Fruit fly (Drosophila melanogaster) whole organism, embryonic: Measurements from ENCODE around the gene Sirt6.

Source experiments
- Atf6 ChIP-seq: fragments of 200-800 bp; sonication (Bioruptor generic); IDR thresholded peaks from 2 replicates; pipeline ENCODE4 v1.3.6; 2022; ENCODE audit warnings: missing biosample characterization, missing genetic modification characterization
- Bteb2 ChIP-seq: fragments of 200-800 bp; sonication (Bioruptor generic); optimal IDR thresholded peaks from 2 replicates; lab custom pipeline; 2016; ENCODE audit warnings: missing biosample characterization, missing genetic modification characterization
- C15 ChIP-seq: fragments of 200-800 bp; sonication (Bioruptor generic); IDR thresholded peaks from 3 replicates; pipeline ENCODE4 v1.3.6; 2022; ENCODE audit warnings: missing biosample characterization, missing genetic modification characterization
- CG10274 ChIP-seq: fragments of 200-800 bp; sonication (Bioruptor generic); optimal IDR thresholded peaks from 3 replicates; lab custom pipeline; 2017; ENCODE audit warnings: missing biosample characterization, mild to moderate bottlenecking, missing genetic modification characterization
- CG11723 ChIP-seq: fragments of 200-800 bp; sonication (Bioruptor generic); optimal IDR thresholded peaks from 2 replicates; lab custom pipeline; 2017; ENCODE audit warnings: missing biosample characterization, mild to moderate bottlenecking, missing genetic modification characterization
- CG12071 ChIP-seq: fragments of 200-800 bp; sonication (Bioruptor generic); optimal IDR thresholded peaks from 3 replicates; lab custom pipeline; 2018; ENCODE audit warnings: missing biosample characterization, mild to moderate bottlenecking, missing genetic modification characterization
- CG1647 ChIP-seq: fragments of 200-800 bp; sonication (Bioruptor generic); optimal IDR thresholded peaks from 3 replicates; lab custom pipeline; 2016; ENCODE audit warnings: missing biosample characterization, missing genetic modification characterization
- CG16813 ChIP-seq: fragments of 200-800 bp; sonication (Bioruptor generic); IDR thresholded peaks from 3 replicates; pipeline ENCODE4 v1.3.6; 2022; ENCODE audit warnings: missing biosample characterization, missing genetic modification characterization; ENCODE audit not compliant: partially characterized antibody
- CG17385 ChIP-seq: fragments of 200-800 bp; sonication (Bioruptor generic); optimal IDR thresholded peaks from 3 replicates; lab custom pipeline; 2018; ENCODE audit warnings: missing biosample characterization, mild to moderate bottlenecking, missing genetic modification characterization
- CG18011 ChIP-seq: fragments of 200-800 bp; sonication (Bioruptor generic); optimal IDR thresholded peaks from 2 replicates; lab custom pipeline; 2017; ENCODE audit warnings: missing biosample characterization, missing genetic modification characterization, mild to moderate bottlenecking, moderate library complexity, missing genotype
- CG18599 ChIP-seq: fragments of 200-800 bp; sonication (Bioruptor generic); optimal IDR thresholded peaks from 3 replicates; lab custom pipeline; 2017; ENCODE audit warnings: missing biosample characterization, missing genetic modification characterization, mild to moderate bottlenecking, moderate library complexity, missing genetic modification reagents
- CG3726 ChIP-seq: fragments of 200-800 bp; sonication (Bioruptor generic); IDR thresholded peaks from 3 replicates; pipeline ENCODE4, ENCODE4 v1.3.6; 2022; ENCODE audit warnings: missing biosample characterization, missing genetic modification characterization
- CG4360 ChIP-seq: fragments of 200-800 bp; sonication (Bioruptor generic); IDR thresholded peaks from 2 replicates; pipeline ENCODE4 v1.3.6; 2022; ENCODE audit warnings: missing biosample characterization, missing genetic modification characterization
- CG5953 ChIP-seq: fragments of 200-800 bp; sonication (Bioruptor generic); IDR thresholded peaks from 2 replicates; pipeline ENCODE4 v1.3.6; 2022; ENCODE audit warnings: missing biosample characterization, missing genetic modification characterization
- CG8089 ChIP-seq: fragments of 200-800 bp; sonication (Bioruptor generic); optimal IDR thresholded peaks from 3 replicates; lab custom pipeline; 2016; ENCODE audit warnings: missing biosample characterization, missing genetic modification characterization
- Chrac-16 ChIP-seq: fragments of 200-800 bp; sonication (Bioruptor generic); optimal IDR thresholded peaks from 3 replicates; lab custom pipeline; 2016; ENCODE audit warnings: missing biosample characterization, missing genetic modification characterization
- Dref ChIP-seq: fragments of 200-800 bp; sonication (Bioruptor generic); IDR thresholded peaks from 2 replicates; pipeline ENCODE4 v1.3.6; 2022; ENCODE audit warnings: missing biosample characterization, missing genetic modification characterization
- HLH54F ChIP-seq: fragments of 200-800 bp; sonication (Bioruptor generic); optimal IDR thresholded peaks from 3 replicates; lab custom pipeline; 2016; ENCODE audit warnings: missing biosample characterization, missing genetic modification characterization
- HLHmδ ChIP-seq: fragments of 200-800 bp; sonication (Bioruptor generic); optimal IDR thresholded peaks from 2 replicates; lab custom pipeline; 2018; ENCODE audit warnings: missing biosample characterization, mild to moderate bottlenecking, missing genetic modification characterization, moderate library complexity
- Hr39 ChIP-seq: fragments of >200 bp; optimal IDR thresholded peaks from 2 replicates; lab custom pipeline; 2017
- Meics ChIP-seq: fragments of 200-800 bp; sonication (Bioruptor generic); optimal IDR thresholded peaks from 2 replicates; lab custom pipeline; 2017; ENCODE audit warnings: missing biosample characterization, mild to moderate bottlenecking, missing genetic modification characterization
- Oaz ChIP-seq: fragments of 200-800 bp; sonication (Bioruptor generic); IDR thresholded peaks from 2 replicates; pipeline ENCODE4 v1.3.6; 2022; ENCODE audit warnings: missing biosample characterization, missing genetic modification characterization
- Rx ChIP-seq: fragments of 200-800 bp; sonication (Bioruptor generic); IDR thresholded peaks from 2 replicates; pipeline ENCODE4 v1.3.6; 2022; ENCODE audit warnings: missing biosample characterization, missing genetic modification characterization
- Sin3A ChIP-seq: fragments of >200 bp; optimal IDR thresholded peaks from 2 replicates; lab custom pipeline; 2018
- Six4 ChIP-seq: fragments of 200-800 bp; sonication (Bioruptor generic); optimal IDR thresholded peaks from 2 replicates; lab custom pipeline; 2016; ENCODE audit warnings: missing biosample characterization, missing genetic modification characterization
- Stat92E ChIP-seq, 3 experiments: fragments of >200 bp in 2 of 3; fragments of 200-800 bp in 1 of 3; sonication (Bioruptor generic) in 1 of 3; optimal IDR thresholded peaks; 2 replicates each; lab custom pipeline; 2017 to 2019; ENCODE audit warnings: missing biosample characterization in 3 of 3, missing genetic modification characterization in 3 of 3, mild to moderate bottlenecking in 1 of 3, moderate library complexity in 1 of 3
- ap ChIP-seq: fragments of 200-800 bp; sonication (Bioruptor generic); IDR thresholded peaks from 2 replicates; pipeline ENCODE4 v1.3.6; 2022; ENCODE audit warnings: missing biosample characterization, missing genetic modification characterization
- dan ChIP-seq: fragments of 200-800 bp; sonication (Bioruptor generic); IDR thresholded peaks from 2 replicates; pipeline ENCODE4 v1.3.6; 2022; ENCODE audit warnings: missing biosample characterization, missing genetic modification characterization
- fd102C ChIP-seq: fragments of 200-800 bp; sonication (Bioruptor generic); optimal IDR thresholded peaks from 2 replicates; lab custom pipeline; 2018; ENCODE audit warnings: missing biosample characterization, mild to moderate bottlenecking, missing genetic modification characterization, moderate library complexity
- fd3F ChIP-seq: fragments of 200-800 bp; sonication (Bioruptor generic); optimal IDR thresholded peaks from 2 replicates; lab custom pipeline; 2018; ENCODE audit warnings: missing biosample characterization, mild to moderate bottlenecking, missing genetic modification characterization, moderate library complexity
- fu2 ChIP-seq: fragments of 200-800 bp; sonication (Bioruptor generic); optimal IDR thresholded peaks from 2 replicates; lab custom pipeline; 2016; ENCODE audit warnings: missing biosample characterization, missing genetic modification characterization
- gcm ChIP-seq: fragments of 200-800 bp; sonication (Bioruptor generic); optimal IDR thresholded peaks from 2 replicates; lab custom pipeline; 2019; ENCODE audit warnings: missing biosample characterization, mild to moderate bottlenecking, missing genetic modification characterization, moderate library complexity
- gcm2 ChIP-seq: fragments of 200-800 bp; sonication (Bioruptor generic); optimal IDR thresholded peaks from 2 replicates; lab custom pipeline; 2016; ENCODE audit warnings: missing biosample characterization, missing genetic modification characterization
- grau ChIP-seq: fragments of 200-800 bp; optimal IDR thresholded peaks from 3 replicates; lab custom pipeline; 2019; ENCODE audit warnings: missing biosample characterization, mild to moderate bottlenecking, missing genetic modification characterization, moderate library complexity
- hkb ChIP-seq, 2 experiments: fragments of 200-800 bp in 1 of 2; fragments of >200 bp in 1 of 2; sonication (Bioruptor generic) in 1 of 2; IDR thresholded peaks in 1 of 2; optimal IDR thresholded peaks in 1 of 2; 2 replicates each; pipeline versions ENCODE4 v1.3.6 to Lab custom; 2017 to 2022; ENCODE audit warnings: missing biosample characterization in 1 of 2, missing genetic modification characterization in 1 of 2
- klu ChIP-seq: fragments of 200-800 bp; sonication (Bioruptor generic); IDR thresholded peaks from 2 replicates; pipeline ENCODE4 v1.3.6; 2022; ENCODE audit warnings: missing biosample characterization, missing genetic modification characterization
- lbe ChIP-seq: fragments of 200-800 bp; sonication (Bioruptor generic); optimal IDR thresholded peaks from 2 replicates; lab custom pipeline; 2016; ENCODE audit warnings: missing biosample characterization, mild to moderate bottlenecking, missing genetic modification characterization
- lmd ChIP-seq: fragments of 200-800 bp; sonication (Bioruptor generic); IDR thresholded peaks from 2 replicates; pipeline ENCODE4 v1.3.6; 2022; ENCODE audit warnings: missing biosample characterization, missing genetic modification characterization
- lola ChIP-seq, 3 experiments: fragments of >200 bp in 2 of 3; fragments of 200-800 bp in 1 of 3; sonication (Bioruptor generic) in 1 of 3; optimal IDR thresholded peaks; 2 replicates each; lab custom pipeline; 2017 to 2019; ENCODE audit warnings: missing biosample characterization in 3 of 3, missing genetic modification characterization in 3 of 3, mild to moderate bottlenecking in 1 of 3, moderate library complexity in 1 of 3
- lov ChIP-seq, 2 experiments: fragments of 200-800 bp in 1 of 2; fragments of >200 bp in 1 of 2; sonication (Bioruptor generic) in 1 of 2; IDR thresholded peaks in 1 of 2; optimal IDR thresholded peaks in 1 of 2; 2 replicates in 1 of 2; 3 replicates in 1 of 2; pipeline versions ENCODE4 v1.3.6 to Lab custom; 2017 to 2022; ENCODE audit warnings: missing biosample characterization in 1 of 2, missing genetic modification characterization in 1 of 2
- mirr ChIP-seq: fragments of 200-800 bp; sonication (Bioruptor generic); optimal IDR thresholded peaks from 3 replicates; lab custom pipeline; 2018; ENCODE audit warnings: missing biosample characterization, mild to moderate bottlenecking, missing genetic modification characterization
- nerfin-2 ChIP-seq: fragments of 200-800 bp; sonication (Bioruptor generic); IDR thresholded peaks from 2 replicates; pipeline ENCODE4 v1.3.6; 2022; ENCODE audit warnings: missing biosample characterization, missing genetic modification characterization; ENCODE audit not compliant: partially characterized antibody
- nmo ChIP-seq: fragments of 200-800 bp; sonication (Bioruptor generic); optimal IDR thresholded peaks from 2 replicates; lab custom pipeline; 2018; ENCODE audit warnings: missing biosample characterization, mild to moderate bottlenecking, missing genetic modification characterization, moderate library complexity
- pan ChIP-seq, 4 experiments: fragments of >200 bp in 3 of 4; fragments of 200-800 bp in 1 of 4; sonication (Bioruptor generic) in 1 of 4; optimal IDR thresholded peaks in 3 of 4; IDR thresholded peaks in 1 of 4; 2 replicates each; pipeline versions ENCODE4 v1.3.6 to Lab custom; 2017 to 2022; ENCODE audit warnings: missing biosample characterization in 2 of 4, missing genetic modification characterization in 2 of 4, mixed read lengths in 1 of 4
- pho ChIP-seq: fragments of 200-800 bp; sonication (Bioruptor generic); optimal IDR thresholded peaks from 2 replicates; lab custom pipeline; 2016; ENCODE audit warnings: missing biosample characterization, missing genetic modification characterization
- phol ChIP-seq: fragments of 200-800 bp; sonication (Bioruptor generic); optimal IDR thresholded peaks from 3 replicates; lab custom pipeline; 2018; ENCODE audit warnings: missing biosample characterization, mild to moderate bottlenecking, missing genetic modification characterization, moderate library complexity
- repo ChIP-seq: fragments of 200-800 bp; sonication (Bioruptor generic); optimal IDR thresholded peaks from 2 replicates; lab custom pipeline; 2016; ENCODE audit warnings: missing biosample characterization, missing genetic modification characterization
- tin ChIP-seq: fragments of 200-800 bp; sonication (Bioruptor generic); optimal IDR thresholded peaks from 3 replicates; lab custom pipeline; 2016; ENCODE audit warnings: missing biosample characterization, missing genetic modification characterization
- vfl ChIP-seq: fragments of 200-800 bp; sonication (Bioruptor generic); optimal IDR thresholded peaks from 2 replicates; lab custom pipeline; 2016; ENCODE audit warnings: missing biosample characterization, missing genetic modification characterization

Sirt6 gene

dm6 chr3R:10268865-10269442, 7.3 kb upstream of the Sirt6 start (continued):
- no peak for TF ChIP-seq hkb (optimal IDR thresholded peaks at IDR 0.05; lab: Kevin White, UChicago)
- TF ChIP-seq hkb (GFP tag; IDR thresholded peaks at IDR 0.05; lab: Robert Waterston, UW), result peak; percentile 83
- no peak for TF ChIP-seq CG16813
- TF ChIP-seq Atf6 (GFP tag; lab: Robert Waterston, UW), result peak; percentile 85
- 0 out of 3 replicates have a peak, but pooled peaks have one; percentile 55 for TF ChIP-seq CG3726 (GFP tag; lab: Robert Waterston, UW)
- peak; percentile 63 for TF ChIP-seq nmo (GFP tag; lab: Kevin White, UChicago)
- TF ChIP-seq lmd (GFP tag; lab: Robert Waterston, UW), result peak; percentile 80
- TF ChIP-seq nerfin-2, result no peak
- TF ChIP-seq mirr (GFP tag; lab: Kevin White, UChicago), result no peak
- TF ChIP-seq Stat92E (GFP tag; optimal IDR thresholded peaks at IDR 0.05; lab: Kevin White, UChicago), result no peak
- TF ChIP-seq CG18011 (GFP tag; lab: Kevin White, UChicago), result no peak
- no peak for TF ChIP-seq CG4360 (GFP tag; lab: Robert Waterston, UW)
- TF ChIP-seq fu2 (GFP tag; lab: Kevin White, UChicago), result no peak
- TF ChIP-seq gcm2, result peak; percentile 17
- TF ChIP-seq fd102C (GFP tag; lab: Kevin White, UChicago), result no peak
- peak; percentile 62 for TF ChIP-seq ap (GFP tag; lab: Robert Waterston, UW)
- TF ChIP-seq CG10274 (GFP tag; lab: Kevin White, UChicago), result peak; percentile 40
- no peak for TF ChIP-seq repo
- peak; percentile 40 for TF ChIP-seq CG18599
- peak; percentile 41 for TF ChIP-seq fd3F (GFP tag; lab: Kevin White, UChicago)
- TF ChIP-seq dan (GFP tag; lab: Robert Waterston, UW), result no peak
- peak; percentile 77 for TF ChIP-seq lbe (GFP tag; lab: Kevin White, UChicago)
- TF ChIP-seq lov (optimal IDR thresholded peaks at IDR 0.05; lab: Kevin White, UChicago), result no peak
- peak; percentile 61; the same call in 1 of the 3 replicates for TF ChIP-seq lov (GFP tag; IDR thresholded peaks at IDR 0.05; lab: Robert Waterston, UW)
- peak; percentile 64; the same call in 1 of the 2 replicates for TF ChIP-seq Rx (GFP tag; lab: Robert Waterston, UW)
- TF ChIP-seq Chrac-16 (GFP tag; lab: Kevin White, UChicago), result peak; percentile 46
- TF ChIP-seq Meics, result peak; percentile 21
- peak; percentile 53; the same call in 1 of the 3 replicates for TF ChIP-seq C15 (GFP tag; lab: Robert Waterston, UW)
- peak; percentile 65 for TF ChIP-seq grau (tag; lab: Kevin White, UChicago)
- no peak for TF ChIP-seq lola (GFP tag; optimal IDR thresholded peaks at IDR 0.05; lab: Kevin White, UChicago)
- TF ChIP-seq CG11723 (GFP tag; lab: Kevin White, UChicago), result no peak
- TF ChIP-seq vfl, result no peak
- TF ChIP-seq Oaz (GFP tag; lab: Robert Waterston, UW), result peak; percentile 50; the same call in 1 of the 2 replicates
- peak; percentile 45 for TF ChIP-seq CG12071 (GFP tag; lab: Kevin White, UChicago)
- TF ChIP-seq pan (optimal IDR thresholded peaks at IDR 0.05; lab: Kevin White, UChicago), result no peak
- peak in 1 of 2 experiments; percentile 83 for TF ChIP-seq pan (GFP tag; optimal IDR thresholded peaks at IDR 0.05 in 1 of 2, IDR thresholded peaks at IDR 0.05 in 1 of 2)
- peak; percentile 64 for TF ChIP-seq phol (tag; lab: Kevin White, UChicago)
- TF ChIP-seq CG5953 (GFP tag; lab: Robert Waterston, UW), result peak; percentile 61
- TF ChIP-seq Six4, result peak; percentile 26
- TF ChIP-seq Sin3A (lab: Kevin White, UChicago), result no peak
- TF ChIP-seq Hr39 (lab: Kevin White, UChicago), result no peak
- TF ChIP-seq gcm (GFP tag; lab: Kevin White, UChicago), result peak; percentile 18
- TF ChIP-seq Dref (GFP tag; lab: Robert Waterston, UW), result no peak
- TF ChIP-seq CG1647 (GFP tag; lab: Kevin White, UChicago), result peak; percentile 55
- TF ChIP-seq tin (GFP tag; lab: Kevin White, UChicago), result peak; percentile 64
- TF ChIP-seq HLH54F, result peak; percentile 21
- no peak for TF ChIP-seq klu (GFP tag; lab: Robert Waterston, UW)
- peak; percentile 53 for TF ChIP-seq Bteb2 (GFP tag; lab: Kevin White, UChicago)
- TF ChIP-seq HLHmδ, result no peak
- peak; percentile 38 for TF ChIP-seq pho
- TF ChIP-seq CG8089 (GFP tag; lab: Kevin White, UChicago), result peak; percentile 21
- TF ChIP-seq CG17385 (GFP tag; lab: Kevin White, UChicago), result peak; percentile 57
